Worm (Caenorhabditis elegans) whole organism, L4 larva: ENCODE measurements around the gene glo-4.

ENCODE experiments used
- dmd-6 ChIP-seq: fragments of 200-800 bp; sonication (Bioruptor generic); IDR thresholded peaks from 2 replicates; pipeline ENCODE4 v1.3.6; 2022; ENCODE audit warnings: missing genetic modification reagents, missing genetic modification characterization, missing compliant biosample characterization
- fkh-10 ChIP-seq: fragments of 150-350 bp; optimal IDR thresholded peaks from 2 replicates; lab custom pipeline; 2014; ENCODE audit warnings: missing biosample characterization, missing genetic modification reagents, missing genetic modification characterization
- nhr-237 ChIP-seq: sonication (generic microtip); optimal IDR thresholded peaks from 2 replicates; lab custom pipeline; 2017; ENCODE audit warnings: missing biosample characterization, missing genetic modification characterization

ce11 chrV:9249206-9249605 is 6.2 kb upstream of the glo-4 start, which contains the start of gene str-94:
- TF ChIP-seq nhr-237 (tag; lab: Kevin White, UChicago) (no peak), fkh-10 (GFP tag; lab: Kevin White, UChicago) (no peak), dmd-6 (GFP tag; lab: Robert Waterston, UW) (no peak)
